Worm (Caenorhabditis elegans): ENCODE measurements around the gene AH6.3.

AH6.3 gene

DNA sequence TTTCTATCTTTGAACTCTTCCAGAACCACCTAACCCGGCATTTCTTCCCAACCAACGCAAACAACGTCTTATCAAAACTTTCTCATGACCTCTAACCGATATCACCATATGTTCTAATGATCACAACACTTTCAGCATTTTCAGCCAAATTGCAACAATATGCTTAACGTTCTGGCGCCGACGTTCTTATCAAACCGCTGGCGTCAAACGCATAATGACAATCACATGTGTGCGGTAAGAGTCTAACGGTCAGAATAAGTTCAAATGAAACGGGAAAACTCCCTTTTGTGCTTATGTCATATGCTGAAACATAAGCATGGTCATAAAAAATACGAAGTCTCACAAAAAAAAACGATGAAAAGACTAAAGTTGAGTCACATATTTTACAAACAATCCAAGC lies 17.9 kb upstream of the AH6.3 start (continued):
- no peak for TF ChIP-seq mxl-3 (GFP tag; optimal IDR thresholded peaks at IDR 0.05)
- no peak for TF ChIP-seq zip-2 (tag; optimal IDR thresholded peaks at IDR 0.05)
- TF ChIP-seq ceh-28 (tag; optimal IDR thresholded peaks at IDR 0.05), result no peak
- TF ChIP-seq zag-1 (tag; optimal IDR thresholded peaks at IDR 0.05), result no peak
- TF ChIP-seq lin-15B (tag; optimal IDR thresholded peaks at IDR 0.05), result no peak
- no peak for TF ChIP-seq rbr-2 (tag; optimal IDR thresholded peaks at IDR 0.05)
- TF ChIP-seq hlh-30 (tag; optimal IDR thresholded peaks at IDR 0.05; ENCODE audit: insufficient read depth), result peak; percentile 86
- TF ChIP-seq ceh-82 (tag; optimal IDR thresholded peaks at IDR 0.05), result no peak
- no peak for TF ChIP-seq nhr-111 (GFP tag; optimal IDR thresholded peaks at IDR 0.05)
- TF ChIP-seq D1046.2 (GFP tag; IDR thresholded peaks at IDR 0.05), result no peak
- TF ChIP-seq lin-29 (GFP tag; IDR thresholded peaks at IDR 0.05), result no peak
- no peak for TF ChIP-seq aha-1 (tag)
- no peak for TF ChIP-seq lir-3 (tag; optimal IDR thresholded peaks at IDR 0.05)
- no peak for TF ChIP-seq ceh-20 (GFP tag; IDR thresholded peaks at IDR 0.05)
- peak; percentile 85 for TF ChIP-seq lin-1 (GFP tag; IDR thresholded peaks at IDR 0.05)
- no peak for TF ChIP-seq egl-43 (GFP tag; IDR thresholded peaks at IDR 0.05)
- TF ChIP-seq madf-9 (GFP tag; conservative IDR thresholded peaks at IDR 0.05), result no peak
- TF ChIP-seq Y48G9A.11 (GFP tag; IDR thresholded peaks at IDR 0.05), result no peak
- peak in 1 of 2 experiments; percentile 41 for TF ChIP-seq lsy-2 (tag; optimal IDR thresholded peaks at IDR 0.05)
- TF ChIP-seq madf-5 (GFP tag; IDR thresholded peaks at IDR 0.05), result no peak
- TF ChIP-seq tag-97 (GFP tag; IDR thresholded peaks at IDR 0.05), result no peak
- no peak for TF ChIP-seq snpc-4 (tag; optimal IDR thresholded peaks at IDR 0.05)
- no peak for TF ChIP-seq ztf-11 (tag; optimal IDR thresholded peaks at IDR 0.05)
- TF ChIP-seq unc-62 (GFP tag; optimal IDR thresholded peaks at IDR 0.05 in 1 of 2), result peak in 1 of 2 experiments; percentile 62
- no peak for TF ChIP-seq unc-62 (tag; optimal IDR thresholded peaks at IDR 0.05)
- peak; percentile 55 for TF ChIP-seq T20F7.1 (GFP tag; optimal IDR thresholded peaks at IDR 0.05)
- no peak for TF ChIP-seq R02D3.7 (tag; optimal IDR thresholded peaks at IDR 0.05)
- TF ChIP-seq mes-2 (tag; optimal IDR thresholded peaks at IDR 0.05; ENCODE audit: poor library complexity, severe bottlenecking), result peak; percentile 52
- no peak for TF ChIP-seq zfp-2 (tag; optimal IDR thresholded peaks at IDR 0.05)
- no peak for TF ChIP-seq ztf-7 (tag; optimal IDR thresholded peaks at IDR 0.05)
- TF ChIP-seq ceh-44 (GFP tag; IDR thresholded peaks at IDR 0.05), result no peak
- TF ChIP-seq nhr-76 (tag; optimal IDR thresholded peaks at IDR 0.05), result no peak
- no peak for TF ChIP-seq Y75B8A.6 (GFP tag; IDR thresholded peaks at IDR 0.05)
- TF ChIP-seq duxl-1 (tag; optimal IDR thresholded peaks at IDR 0.05; ENCODE audit: poor library complexity), result no peak
- TF ChIP-seq T26A8.4 (GFP tag; IDR thresholded peaks at IDR 0.05), result no peak
- TF ChIP-seq daf-12 (tag; optimal IDR thresholded peaks at IDR 0.05), result no peak
- TF ChIP-seq php-3 (GFP tag; IDR thresholded peaks at IDR 0.05), result peak; percentile 91
- peak; percentile 81 for TF ChIP-seq pqm-1 (tag; optimal IDR thresholded peaks at IDR 0.05)
- TF ChIP-seq spr-1 (tag; optimal IDR thresholded peaks at IDR 0.05), result no peak
- TF ChIP-seq ceh-62 (tag; optimal IDR thresholded peaks at IDR 0.05), result no peak
- TF ChIP-seq jun-1 (tag; optimal IDR thresholded peaks at IDR 0.05), result peak; percentile 53
- no peak for TF ChIP-seq nhr-6 (tag; optimal IDR thresholded peaks at IDR 0.05)
- no peak for TF ChIP-seq nhr-237 (tag; optimal IDR thresholded peaks at IDR 0.05)
- peak; percentile 24 for TF ChIP-seq nhr-10 (tag; optimal IDR thresholded peaks at IDR 0.05)
- no peak for TF ChIP-seq daf-19 (GFP tag; conservative IDR thresholded peaks at IDR 0.05)
- no peak for TF ChIP-seq ZK337.2 (GFP tag; IDR thresholded peaks at IDR 0.05)
- TF ChIP-seq snpc-1.2 (GFP tag; IDR thresholded peaks at IDR 0.05), result no peak
- no peak for TF ChIP-seq vab-7 (GFP tag; IDR thresholded peaks at IDR 0.05)
- TF ChIP-seq ZK546.5 (tag; optimal IDR thresholded peaks at IDR 0.05), result no peak
- peak; percentile 95 for TF ChIP-seq hlh-11 (tag; optimal IDR thresholded peaks at IDR 0.05)
- TF ChIP-seq ces-1 (GFP tag; optimal IDR thresholded peaks at IDR 0.05), result no peak
- no peak for TF ChIP-seq F10B5.3 (tag; optimal IDR thresholded peaks at IDR 0.05)
- no peak for TF ChIP-seq lim-7 (GFP tag; IDR thresholded peaks at IDR 0.05)
- peak; percentile 92 for TF ChIP-seq nhr-28 (tag; optimal IDR thresholded peaks at IDR 0.05)

Data from whole organism, L4 larva.